Fruit fly (Drosophila melanogaster): Measurements from ENCODE around the gene Vap33.

The Vap33 gene

DNA sequence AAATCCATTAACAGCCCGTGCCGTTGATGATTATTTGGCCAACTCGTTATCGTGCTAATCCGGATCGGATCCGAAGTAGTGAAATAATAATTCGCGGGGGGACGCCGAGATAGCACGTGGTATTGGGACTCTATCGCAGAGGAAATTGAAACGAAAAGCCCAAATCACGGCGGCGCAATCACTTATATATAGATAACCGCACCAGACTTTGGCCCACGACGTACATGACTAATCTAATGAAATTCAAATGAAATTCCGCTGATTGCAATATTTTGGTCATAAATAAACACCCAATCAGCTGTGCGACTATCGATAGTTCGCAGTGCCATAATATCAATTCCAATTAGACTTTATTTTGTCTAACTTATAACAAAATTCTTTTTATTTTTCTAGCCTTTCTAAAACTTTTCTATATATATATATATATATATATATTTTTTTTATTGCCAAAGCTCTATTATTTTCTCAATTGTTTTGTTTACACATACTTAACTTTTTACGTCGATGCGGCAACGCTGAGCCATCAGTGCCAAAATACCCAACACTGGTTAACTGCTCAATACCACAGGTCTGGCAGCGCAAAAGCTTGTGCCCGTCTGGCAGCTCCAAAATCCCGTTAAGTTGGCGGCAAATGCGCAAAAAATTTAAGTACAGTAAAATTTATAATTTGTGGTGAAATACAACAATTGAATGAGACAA, 19.7 kb downstream of the Vap33 start, which contains the start of gene CG6428 (continued):
- TF ChIP-seq HHEX (GFP tag; optimal IDR thresholded peaks at IDR 0.05) (peak; percentile 39), CG15479 (GFP tag; optimal IDR thresholded peaks at IDR 0.05) (no peak), CG10979 (tag; optimal IDR thresholded peaks at IDR 0.05) (peak; percentile 14), row (GFP tag; IDR thresholded peaks at IDR 0.05) (peak; percentile 54; the same call in 2 of the 3 replicates), CG14965 (GFP tag; optimal IDR thresholded peaks at IDR 0.05; ENCODE audit: borderline replicate concordance) (no peak), shn (GFP tag; optimal IDR thresholded peaks at IDR 0.05) (no peak), gt (GFP tag; IDR thresholded peaks at IDR 0.05) (no peak), CG12219 (GFP tag; optimal IDR thresholded peaks at IDR 0.05) (no peak), hth (optimal IDR thresholded peaks at IDR 0.05) (no peak), kay (GFP tag; optimal IDR thresholded peaks at IDR 0.05) (no peak), CG5180 (GFP tag; optimal IDR thresholded peaks at IDR 0.05) (no peak), fd96Cb (tag; optimal IDR thresholded peaks at IDR 0.05) (no peak), NfI (GFP tag; optimal IDR thresholded peaks at IDR 0.05) (peak; percentile 48), Kr (GFP tag; optimal IDR thresholded peaks at IDR 0.05) (no peak), CG7839 (tag; optimal IDR thresholded peaks at IDR 0.05) (no peak), CG9932 (GFP tag; IDR thresholded peaks at IDR 0.05) (peak; percentile 78), ttk (GFP tag; IDR thresholded peaks at IDR 0.05) (no peak), CG16863 (GFP tag; optimal IDR thresholded peaks at IDR 0.05) (no peak), Bdp1 (GFP tag; optimal IDR thresholded peaks at IDR 0.05) (no peak), Aef1 (GFP tag; IDR thresholded peaks at IDR 0.05) (0 out of 3 replicates have a peak, but pooled peaks have one; percentile 29), GATAe (GFP tag; conservative IDR thresholded peaks at IDR 0.05) (peak; percentile 56), unpg (GFP tag; optimal IDR thresholded peaks at IDR 0.05) (peak; percentile 32), CG12071 (GFP tag; optimal IDR thresholded peaks at IDR 0.05) (no peak), CG30403 (GFP tag; optimal IDR thresholded peaks at IDR 0.05) (peak; percentile 42), crc (GFP tag; optimal IDR thresholded peaks at IDR 0.05) (no peak), CG9727 (GFP tag; optimal IDR thresholded peaks at IDR 0.05) (peak; percentile 10), lilli (GFP tag; optimal IDR thresholded peaks at IDR 0.05) (peak; percentile 44), CTCF (GFP tag; optimal IDR thresholded peaks at IDR 0.05) (peak; percentile 49), bbx (GFP tag; IDR thresholded peaks at IDR 0.05; ENCODE audit: partially characterized antibody) (peak; percentile 49; the same call in 1 of the 2 replicates), CG8089 (GFP tag; optimal IDR thresholded peaks at IDR 0.05) (peak; percentile 2), disco-r (GFP tag; optimal IDR thresholded peaks at IDR 0.05) (no peak), CG4360 (GFP tag; IDR thresholded peaks at IDR 0.05) (no peak), CG32532 (GFP tag; IDR thresholded peaks at IDR 0.05) (no peak; the same call in 1 of the 2 replicates), sens (GFP tag) (no peak), CG8388 (GFP tag; optimal IDR thresholded peaks at IDR 0.05) (peak; percentile 25), Blimp-1 (GFP tag; optimal IDR thresholded peaks at IDR 0.05) (no peak), dmrt11E (tag; optimal IDR thresholded peaks at IDR 0.05) (peak; percentile 19), CG2678 (tag; optimal IDR thresholded peaks at IDR 0.05) (peak; percentile 30), Ets97D (GFP tag; optimal IDR thresholded peaks at IDR 0.05) (peak; percentile 70), nom (GFP tag; optimal IDR thresholded peaks at IDR 0.05) (no peak), grn (GFP tag; optimal IDR thresholded peaks at IDR 0.05) (peak; percentile 54), gce (GFP tag; IDR thresholded peaks at IDR 0.05) (no peak), CG10565 (GFP tag; optimal IDR thresholded peaks at IDR 0.05) (no peak), ase (GFP tag; IDR thresholded peaks at IDR 0.05) (no peak), Ravus (GFP tag; IDR thresholded peaks at IDR 0.05) (no peak), Doc2 (GFP tag; IDR thresholded peaks at IDR 0.05) (no peak), CG15073 (GFP tag; optimal IDR thresholded peaks at IDR 0.05) (no peak), hbn (GFP tag; IDR thresholded peaks at IDR 0.05; ENCODE audit: partially characterized antibody) (peak; percentile 50; the same call in 1 of the 2 replicates), CG1024 (GFP tag; IDR thresholded peaks at IDR 0.05) (no peak), Antp (GFP tag; optimal IDR thresholded peaks at IDR 0.05) (peak; percentile 44), CG7271 (tag; optimal IDR thresholded peaks at IDR 0.05) (no peak)

Measured in whole organism, embryonic.